Worm (Caenorhabditis elegans) whole organism, L3 larva: ENCODE data around the gene nep-15.
A peak's percentile ranks its signal among the peaks of the same experiment; 100 is the strongest.

Experiments used
- R02D3.7 ChIP-seq: fragments of 150-350 bp; optimal IDR thresholded peaks from 2 replicates; lab custom pipeline; 2014; ENCODE audit warnings: missing biosample characterization, missing genetic modification characterization
- ZK546.5 ChIP-seq: sonication (generic microtip); optimal IDR thresholded peaks from 2 replicates; lab custom pipeline; 2017; ENCODE audit warnings: missing biosample characterization, missing genetic modification characterization
- aly-2 ChIP-seq: fragments of 150-350 bp; optimal IDR thresholded peaks from 2 replicates; lab custom pipeline; 2014; ENCODE audit warnings: missing biosample characterization, missing genetic modification characterization
- ceh-16 ChIP-seq: sonication (generic microtip); optimal IDR thresholded peaks from 2 replicates; lab custom pipeline; 2017; ENCODE audit warnings: missing biosample characterization, missing genetic modification characterization
- ceh-28 ChIP-seq: fragments of 150-350 bp; optimal IDR thresholded peaks from 2 replicates; lab custom pipeline; 2014; ENCODE audit warnings: missing biosample characterization, missing genetic modification reagents, missing genetic modification characterization
- ceh-9 ChIP-seq: sonication (generic microtip); optimal IDR thresholded peaks from 2 replicates; lab custom pipeline; 2018; ENCODE audit warnings: missing biosample characterization, missing genetic modification characterization
- elt-1 ChIP-seq: fragments of 150-350 bp; optimal IDR thresholded peaks from 2 replicates; lab custom pipeline; 2014; ENCODE audit warnings: missing biosample characterization, missing genetic modification characterization
- elt-2 ChIP-seq: sonication (generic microtip); optimal IDR thresholded peaks from 2 replicates; lab custom pipeline; 2016; ENCODE audit warnings: missing genetic modification reagents, mild to moderate bottlenecking, missing genetic modification characterization, missing compliant biosample characterization
- elt-3 ChIP-seq, 3 experiments: fragments of 150-350 bp in 1 of 3; sonication (generic microtip) in 2 of 3; optimal IDR thresholded peaks; 2 replicates in 2 of 3; 4 replicates in 1 of 3; lab custom pipeline; 2014 to 2017; ENCODE audit warnings: missing biosample characterization in 3 of 3, missing genetic modification characterization in 3 of 3
- fkh-2 ChIP-seq: fragments of 150-350 bp; optimal IDR thresholded peaks from 2 replicates; lab custom pipeline; 2014; ENCODE audit warnings: missing biosample characterization, missing genetic modification reagents, missing genetic modification characterization
- fos-1 ChIP-seq: fragments of 150-350 bp; optimal IDR thresholded peaks from 2 replicates; lab custom pipeline; 2014; ENCODE audit warnings: missing biosample characterization, missing genetic modification characterization
- hmg-11 ChIP-seq: sonication (generic microtip); optimal IDR thresholded peaks from 2 replicates; lab custom pipeline; 2016; ENCODE audit warnings: missing genetic modification characterization, missing compliant biosample characterization
- jun-1 ChIP-seq: fragments of 150-350 bp; optimal IDR thresholded peaks from 2 replicates; lab custom pipeline; 2014; ENCODE audit warnings: missing biosample characterization, missing genetic modification reagents, missing genetic modification characterization
- lin-15B ChIP-seq: fragments of 150-350 bp; optimal IDR thresholded peaks from 2 replicates; lab custom pipeline; 2014; ENCODE audit warnings: missing biosample characterization, missing genetic modification characterization
- lin-39 ChIP-seq: fragments of 150-350 bp; optimal IDR thresholded peaks from 2 replicates; lab custom pipeline; 2018; ENCODE audit warnings: missing biosample characterization, missing genetic modification reagents, missing genetic modification characterization
- lsy-12 ChIP-seq: sonication (generic microtip); optimal IDR thresholded peaks from 2 replicates; lab custom pipeline; 2016; ENCODE audit warnings: mild to moderate bottlenecking, missing genetic modification characterization, missing compliant biosample characterization
- mdl-1 ChIP-seq: fragments of 150-350 bp; optimal IDR thresholded peaks from 2 replicates; lab custom pipeline; 2014; ENCODE audit warnings: missing biosample characterization, missing genetic modification characterization
- mml-1 ChIP-seq: fragments of 150-350 bp; sonication (generic microtip); optimal IDR thresholded peaks from 3 replicates; lab custom pipeline; 2014; ENCODE audit warnings: missing biosample characterization, missing genetic modification characterization
- nfya-1 ChIP-seq: sonication (generic microtip); optimal IDR thresholded peaks from 2 replicates; lab custom pipeline; 2017; ENCODE audit warnings: missing genetic modification characterization, mild to moderate bottlenecking, missing compliant biosample characterization, antibody characterized with exemption, moderate library complexity; ENCODE audit not compliant: insufficient read depth
- nhr-11 ChIP-seq: fragments of 150-350 bp; optimal IDR thresholded peaks from 2 replicates; lab custom pipeline; 2014; ENCODE audit warnings: missing biosample characterization, missing genetic modification characterization
- nhr-12 ChIP-seq: fragments of 150-350 bp; optimal IDR thresholded peaks from 2 replicates; lab custom pipeline; 2014; ENCODE audit warnings: missing biosample characterization, missing genetic modification characterization
- nhr-23 ChIP-seq: fragments of 150-350 bp; optimal IDR thresholded peaks from 2 replicates; lab custom pipeline; 2014; ENCODE audit warnings: missing biosample characterization, missing genetic modification reagents, missing genetic modification characterization
- nhr-237 ChIP-seq: fragments of 150-350 bp; optimal IDR thresholded peaks from 2 replicates; lab custom pipeline; 2014; ENCODE audit warnings: missing biosample characterization, missing genetic modification characterization
- nhr-25 ChIP-seq: sonication (generic microtip); optimal IDR thresholded peaks from 2 replicates; lab custom pipeline; 2017; ENCODE audit warnings: missing biosample characterization, missing genetic modification characterization
- nhr-28 ChIP-seq: fragments of 150-350 bp; optimal IDR thresholded peaks from 2 replicates; lab custom pipeline; 2014; ENCODE audit warnings: missing biosample characterization, missing genetic modification characterization
- nhr-43 ChIP-seq: sonication (generic microtip); optimal IDR thresholded peaks from 2 replicates; lab custom pipeline; 2016; ENCODE audit warnings: mild to moderate bottlenecking, missing genetic modification characterization, missing compliant biosample characterization; ENCODE audit not compliant: poor library complexity, severe bottlenecking
- nhr-67 ChIP-seq: fragments of 150-350 bp; optimal IDR thresholded peaks from 2 replicates; lab custom pipeline; 2014; ENCODE audit warnings: missing biosample characterization, missing genetic modification characterization
- nhr-77 ChIP-seq: fragments of 150-350 bp; optimal IDR thresholded peaks from 2 replicates; lab custom pipeline; 2014; ENCODE audit warnings: missing biosample characterization, missing genetic modification characterization
- pha-4 ChIP-seq: fragments of 150-350 bp; optimal IDR thresholded peaks from 2 replicates; lab custom pipeline; 2014; ENCODE audit warnings: missing biosample characterization, missing genetic modification reagents, missing genetic modification characterization
- pqm-1 ChIP-seq: fragments of 150-350 bp; optimal IDR thresholded peaks from 2 replicates; lab custom pipeline; 2017; ENCODE audit warnings: missing biosample characterization, missing genetic modification characterization, inconsistent platforms
- skn-1 ChIP-seq: fragments of 150-350 bp; optimal IDR thresholded peaks from 2 replicates; lab custom pipeline; 2014; ENCODE audit warnings: missing biosample characterization, missing genetic modification characterization
- snpc-4 ChIP-seq: fragments of 150-350 bp; optimal IDR thresholded peaks from 2 replicates; lab custom pipeline; 2014; ENCODE audit warnings: missing biosample characterization, missing genetic modification characterization
- tbx-2 ChIP-seq: sonication (generic microtip); optimal IDR thresholded peaks from 2 replicates; lab custom pipeline; 2016; ENCODE audit warnings: mild to moderate bottlenecking, missing genetic modification characterization, missing compliant biosample characterization
- unc-39 ChIP-seq: sonication (generic microtip); optimal IDR thresholded peaks from 4 replicates; lab custom pipeline; 2017; ENCODE audit warnings: missing biosample characterization, missing genetic modification characterization
- unc-62 ChIP-seq: fragments of 150-350 bp; sonication (generic microtip); optimal IDR thresholded peaks from 4 replicates; lab custom pipeline; 2014; ENCODE audit warnings: missing biosample characterization, missing genetic modification reagents, missing genetic modification characterization

Gene nep-15

ce11 chrX:8419252-8419651 is 47.2 kb downstream of the nep-15 start:
- no peak for TF ChIP-seq ZK546.5 (tag; lab: Kevin White, UChicago)
- peak; percentile 1 for TF ChIP-seq nhr-23
- TF ChIP-seq elt-3 (tag; optimal IDR thresholded peaks at IDR 0.05; lab: Kevin White, UChicago), result no peak
- TF ChIP-seq pha-4, result peak; percentile 6
- TF ChIP-seq elt-2 (tag; lab: Kevin White, UChicago), result peak; percentile 28
- no peak for TF ChIP-seq ceh-28 (tag; lab: Kevin White, UChicago)
- TF ChIP-seq elt-1 (tag; lab: Kevin White, UChicago), result peak; percentile 52
- TF ChIP-seq lin-15B (tag; lab: Kevin White, UChicago), result no peak

ce11 chrX:8421594-8421993 is 49.6 kb downstream of the nep-15 start:
- no peak for TF ChIP-seq R02D3.7 (tag; lab: Kevin White, UChicago)
- no peak for TF ChIP-seq elt-2 (tag; lab: Kevin White, UChicago)
- TF ChIP-seq ceh-28 (tag; lab: Kevin White, UChicago), result no peak
- TF ChIP-seq snpc-4 (tag; lab: Kevin White, UChicago), result no peak
- no peak for TF ChIP-seq nfya-1 (tag; lab: Kevin White, UChicago)
- TF ChIP-seq ZK546.5 (tag; lab: Kevin White, UChicago), result no peak
- no peak for TF ChIP-seq mdl-1 (tag; lab: Kevin White, UChicago)
- TF ChIP-seq unc-39, result no peak
- no peak for TF ChIP-seq fkh-2 (tag; lab: Kevin White, UChicago)
- TF ChIP-seq nhr-43 (tag; lab: Kevin White, UChicago), result no peak
- TF ChIP-seq jun-1 (tag; lab: Kevin White, UChicago), result no peak
- no peak for TF ChIP-seq nhr-25 (tag; lab: Kevin White, UChicago)
- no peak for TF ChIP-seq elt-3 (tag; optimal IDR thresholded peaks at IDR 0.05; lab: Kevin White, UChicago)
- no peak for TF ChIP-seq lin-39 (tag; lab: Kevin White, UChicago)
- no peak for TF ChIP-seq nhr-23
- TF ChIP-seq lsy-12 (tag; lab: Kevin White, UChicago), result no peak

- TF ChIP-seq ceh-9 (no peak), pha-4 (peak; percentile 77), elt-3 (tag; optimal IDR thresholded peaks at IDR 0.05; lab: Kevin White, UChicago) (no peak), hmg-11 (tag; lab: Kevin White, UChicago) (peak; percentile 41), mml-1 (no peak), elt-2 (tag; lab: Kevin White, UChicago) (peak; percentile 45), nfya-1 (tag; lab: Kevin White, UChicago) (peak; percentile 70), R02D3.7 (tag; lab: Kevin White, UChicago) (peak; percentile 93), nhr-11 (no peak), lin-39 (tag; lab: Kevin White, UChicago) (peak; percentile 69), elt-1 (tag; lab: Kevin White, UChicago) (no peak), ceh-28 (tag; lab: Kevin White, UChicago) (peak; percentile 9), skn-1 (tag; lab: Kevin White, UChicago) (no peak), nhr-77 (no peak), nhr-23 (peak; percentile 78), nhr-25 (tag; lab: Kevin White, UChicago) (peak; percentile 28), snpc-4 (tag; lab: Kevin White, UChicago) (peak; percentile 62), lin-15B (tag; lab: Kevin White, UChicago) (peak; percentile 53)
Measured at ce11 chrX:8422020-8422419, 50.0 kb downstream of the nep-15 start, which contains the start of gene tag-123. tag-123 (minus strand) TSS chrX:8422055.

- TF ChIP-seq fos-1 (tag; lab: Kevin White, UChicago) (no peak), ceh-16 (tag; lab: Kevin White, UChicago) (no peak), fkh-2 (tag; lab: Kevin White, UChicago) (no peak), unc-39 (no peak), nhr-237 (no peak), elt-3 (tag; optimal IDR thresholded peaks at IDR 0.05; lab: Kevin White, UChicago) (no peak), nhr-67 (tag; lab: Kevin White, UChicago) (no peak), pqm-1 (tag; lab: Kevin White, UChicago) (peak; percentile 71), nhr-28 (tag; lab: Kevin White, UChicago) (no peak), nhr-12 (tag; lab: Kevin White, UChicago) (no peak), ceh-9 (no peak), R02D3.7 (tag; lab: Kevin White, UChicago) (no peak), elt-1 (tag; lab: Kevin White, UChicago) (no peak), aly-2 (no peak), unc-62 (no peak), elt-2 (tag; lab: Kevin White, UChicago) (peak; percentile 52), pha-4 (peak; percentile 33), lin-39 (tag; lab: Kevin White, UChicago) (no peak), snpc-4 (tag; lab: Kevin White, UChicago) (no peak), ZK546.5 (tag; lab: Kevin White, UChicago) (no peak), tbx-2 (tag; lab: Kevin White, UChicago) (no peak)
- TF ChIP-seq, all 47 proteins: peak for 3
Measured at ce11 chrX:8423199-8423598, 51.2 kb downstream of the nep-15 start.
